Fruit fly (Drosophila melanogaster): Measurements from ENCODE around the gene Ppcs.
A peak's percentile ranks its signal among the peaks of the same experiment; 100 is the strongest.

Gene Ppcs

dm6 chr3R:19180263-19180893, 32.7 kb upstream of the Ppcs start, which contains the start of the genes CG5555 and myd:
CG5555 (minus strand) TSS chr3R:19180538.
myd (plus strand) TSS chr3R:19180659.
- peak; percentile 54 for TF ChIP-seq CG32264 (GFP tag; optimal IDR thresholded peaks at IDR 0.05)
- TF ChIP-seq fru (GFP tag; optimal IDR thresholded peaks at IDR 0.05): peak; percentile 90
- no peak for TF ChIP-seq Hr83 (GFP tag; optimal IDR thresholded peaks at IDR 0.05; ENCODE audit: poor library complexity, severe bottlenecking)
- TF ChIP-seq CrebA (GFP tag; optimal IDR thresholded peaks at IDR 0.05; ENCODE audit: borderline replicate concordance): peak; percentile 32
- TF ChIP-seq Vsx2 (GFP tag; optimal IDR thresholded peaks at IDR 0.05; ENCODE audit: partially characterized antibody): peak; percentile 20
- peak in 1 of 2 experiments; percentile 62 for TF ChIP-seq foxo (GFP tag; optimal IDR thresholded peaks at IDR 0.05)
- TF ChIP-seq usp (GFP tag; optimal IDR thresholded peaks at IDR 0.05): no peak
- no peak for TF ChIP-seq Dfd (GFP tag; optimal IDR thresholded peaks at IDR 0.05)
- TF ChIP-seq Rel (GFP tag; optimal IDR thresholded peaks at IDR 0.05): no peak
- peak; percentile 39 for TF ChIP-seq Rel (tag; optimal IDR thresholded peaks at IDR 0.05)
- peak; percentile 64 for TF ChIP-seq br (GFP tag; optimal IDR thresholded peaks at IDR 0.05)
- peak; percentile 30 for TF ChIP-seq sage (GFP tag; optimal IDR thresholded peaks at IDR 0.05)
- no peak for TF ChIP-seq N (GFP tag; optimal IDR thresholded peaks at IDR 0.05)
- no peak for TF ChIP-seq dmrt93B (GFP tag; optimal IDR thresholded peaks at IDR 0.05)
- no peak for TF ChIP-seq jim (GFP tag; optimal IDR thresholded peaks at IDR 0.05)
- no peak for TF ChIP-seq dl (GFP tag; optimal IDR thresholded peaks at IDR 0.05; ENCODE audit: insufficient read depth in 1 of 2, partially characterized antibody in 2 of 2)
- peak; percentile 54 for TF ChIP-seq Sp1 (GFP tag; optimal IDR thresholded peaks at IDR 0.05)
- TF ChIP-seq lola (GFP tag; optimal IDR thresholded peaks at IDR 0.05): no peak
- TF ChIP-seq woc (GFP tag; optimal IDR thresholded peaks at IDR 0.05): peak; percentile 27
- TF ChIP-seq pan (optimal IDR thresholded peaks at IDR 0.05): no peak
- no peak for TF ChIP-seq CG9705 (GFP tag; optimal IDR thresholded peaks at IDR 0.05)
- peak; percentile 80 for TF ChIP-seq brk (GFP tag; optimal IDR thresholded peaks at IDR 0.05)
- peak; percentile 78 for TF ChIP-seq Hnf4 (GFP tag; optimal IDR thresholded peaks at IDR 0.05)
- TF ChIP-seq h (GFP tag; optimal IDR thresholded peaks at IDR 0.05): peak; percentile 82
- TF ChIP-seq rgr (GFP tag; optimal IDR thresholded peaks at IDR 0.05): peak; percentile 72
- TF ChIP-seq Mio (GFP tag; optimal IDR thresholded peaks at IDR 0.05): no peak
- TF ChIP-seq ey (GFP tag; optimal IDR thresholded peaks at IDR 0.05): peak; percentile 68
- peak; percentile 64 for TF ChIP-seq OdsH (GFP tag; optimal IDR thresholded peaks at IDR 0.05)
- TF ChIP-seq Dif (GFP tag; optimal IDR thresholded peaks at IDR 0.05; ENCODE audit: partially characterized antibody): peak; percentile 51
- TF ChIP-seq psq (GFP tag; optimal IDR thresholded peaks at IDR 0.05): peak; percentile 77
- TF ChIP-seq GATAd (GFP tag; optimal IDR thresholded peaks at IDR 0.05): peak; percentile 7
- peak; percentile 78 for TF ChIP-seq tai (GFP tag; optimal IDR thresholded peaks at IDR 0.05)
- TF ChIP-seq Jra (GFP tag; optimal IDR thresholded peaks at IDR 0.05): peak; percentile 47
- TF ChIP-seq dsf (GFP tag; optimal IDR thresholded peaks at IDR 0.05; ENCODE audit: borderline replicate concordance): peak; percentile 39
- TF ChIP-seq HLH106 (tag; optimal IDR thresholded peaks at IDR 0.05): peak; percentile 52
- no peak for TF ChIP-seq Abd-B (GFP tag; optimal IDR thresholded peaks at IDR 0.05)
- no peak for TF ChIP-seq Myc (optimal IDR thresholded peaks at IDR 0.05)
- TF ChIP-seq Hr78 (GFP tag; optimal IDR thresholded peaks at IDR 0.05): no peak
- peak; percentile 10 for TF ChIP-seq sv (GFP tag; optimal IDR thresholded peaks at IDR 0.05)

dm6 chr3R:19176700-19177099, 29.0 kb upstream of the Ppcs start, which contains the start of gene CG14282:
CG14282 (plus strand) TSS chr3R:19177000.
- TF ChIP-seq Vsx2 (GFP tag; optimal IDR thresholded peaks at IDR 0.05; ENCODE audit: partially characterized antibody): no peak

- TF ChIP-seq CG9705 (GFP tag; optimal IDR thresholded peaks at IDR 0.05) (no peak), jim (GFP tag; optimal IDR thresholded peaks at IDR 0.05) (no peak), sv (GFP tag; optimal IDR thresholded peaks at IDR 0.05) (no peak), rgr (GFP tag; optimal IDR thresholded peaks at IDR 0.05) (no peak), Vsx2 (GFP tag; optimal IDR thresholded peaks at IDR 0.05; ENCODE audit: partially characterized antibody) (no peak), HLH106 (tag; optimal IDR thresholded peaks at IDR 0.05) (no peak), dsf (GFP tag; optimal IDR thresholded peaks at IDR 0.05; ENCODE audit: borderline replicate concordance) (no peak), CrebA (GFP tag; optimal IDR thresholded peaks at IDR 0.05; ENCODE audit: borderline replicate concordance) (no peak), OdsH (GFP tag; optimal IDR thresholded peaks at IDR 0.05) (no peak), lola (GFP tag; optimal IDR thresholded peaks at IDR 0.05) (no peak), Sp1 (GFP tag; optimal IDR thresholded peaks at IDR 0.05) (no peak), GATAd (GFP tag; optimal IDR thresholded peaks at IDR 0.05) (no peak), fru (GFP tag; optimal IDR thresholded peaks at IDR 0.05) (no peak), brk (GFP tag; optimal IDR thresholded peaks at IDR 0.05) (no peak), Jra (GFP tag; optimal IDR thresholded peaks at IDR 0.05) (no peak)
Observed at dm6 chr3R:19174512-19174911, 26.8 kb upstream of the Ppcs start.

Data from whole organism, wandering third instar larva.